Worm (Caenorhabditis elegans) whole organism, early embryonic: ENCODE results near the gene gst-26.

Experiments used
- aly-1 ChIP-seq: sonication (generic microtip); optimal IDR thresholded peaks from 2 replicates; lab custom pipeline; 2016; ENCODE audit warnings: missing genetic modification characterization, missing compliant biosample characterization
- ama-1 ChIP-seq: fragments of 150-350 bp; optimal IDR thresholded peaks from 2 replicates; lab custom pipeline; 2014
- flt-1 ChIP-seq: fragments of 200-800 bp; sonication (Bioruptor generic); IDR thresholded peaks from 2 replicates; pipeline ENCODE4 v1.3.6; 2022; ENCODE audit warnings: missing genetic modification characterization, missing compliant biosample characterization
- hmbx-1 ChIP-seq: sonication (generic microtip); optimal IDR thresholded peaks from 2 replicates; lab custom pipeline; 2016; ENCODE audit warnings: mild to moderate bottlenecking, missing genetic modification characterization, missing compliant biosample characterization
- hmg-4 ChIP-seq: fragments of 200-800 bp; sonication (Bioruptor generic); optimal IDR thresholded peaks from 2 replicates; lab custom pipeline; 2018; ENCODE audit warnings: mild to moderate bottlenecking, missing genetic modification characterization, missing compliant biosample characterization
- pes-1 ChIP-seq: fragments of 200-800 bp; sonication (Bioruptor generic); IDR thresholded peaks from 2 replicates; pipeline ENCODE4 v1.3.6; 2022; ENCODE audit warnings: missing genetic modification reagents, missing genetic modification characterization, missing compliant biosample characterization
- scrt-1 ChIP-seq: fragments of 200-800 bp; sonication (Bioruptor generic); IDR thresholded peaks from 2 replicates; pipeline ENCODE4 v1.3.6; 2022; ENCODE audit warnings: missing genetic modification characterization, missing compliant biosample characterization
- sea-1 ChIP-seq: fragments of 200-800 bp; sonication (Bioruptor generic); conservative IDR thresholded peaks from 2 replicates; pipeline ENCODE4 v1.3.6; 2022; ENCODE audit warnings: missing genetic modification characterization, missing compliant biosample characterization
- tbx-11 ChIP-seq: fragments of 200-800 bp; sonication (Bioruptor generic); IDR thresholded peaks from 2 replicates; pipeline ENCODE4 v1.3.6; 2022; ENCODE audit warnings: missing genetic modification characterization, missing compliant biosample characterization
- tra-4 ChIP-seq: sonication (generic microtip); optimal IDR thresholded peaks from 2 replicates; lab custom pipeline; 2017; ENCODE audit warnings: missing genetic modification characterization, missing compliant biosample characterization

- TF ChIP-seq ama-1 (no peak), hmbx-1 (no peak), tra-4 (tag; lab: Kevin White, UChicago) (no peak), sea-1 (GFP tag; lab: Robert Waterston, UW) (no peak), flt-1 (GFP tag; lab: Robert Waterston, UW) (no peak), aly-1 (tag; lab: Kevin White, UChicago) (no peak), hmg-4 (GFP tag; lab: Kevin White, UChicago) (no peak), pes-1 (GFP tag; lab: Robert Waterston, UW) (no peak), scrt-1 (GFP tag; lab: Robert Waterston, UW) (no peak), tbx-11 (GFP tag; lab: Robert Waterston, UW) (no peak)
Measured at ce11 chrII:15175643-15176042, 11.3 kb upstream of the gst-26 start, which contains the start of gene Y53F4B.36.
